Worm (Caenorhabditis elegans): ENCODE results near the gene C35C5.10.

The C35C5.10 gene

ce11 chrX:11509547-11509946, 46.5 kb upstream of the C35C5.10 start (continued):
- no peak for TF ChIP-seq F10B5.3 (tag; optimal IDR thresholded peaks at IDR 0.05)
- TF ChIP-seq lin-13 (GFP tag; optimal IDR thresholded peaks at IDR 0.05) = no peak
- no peak for TF ChIP-seq zip-11 (GFP tag; IDR thresholded peaks at IDR 0.05)
- no peak for TF ChIP-seq nhr-76 (tag; optimal IDR thresholded peaks at IDR 0.05)
- no peak for TF ChIP-seq F37D6.2 (tag; optimal IDR thresholded peaks at IDR 0.05)
- peak; percentile 57 for TF ChIP-seq dve-1 (tag; optimal IDR thresholded peaks at IDR 0.05; ENCODE audit: insufficient read depth)
- TF ChIP-seq lin-1 (GFP tag; IDR thresholded peaks at IDR 0.05) = 0 out of 2 replicates have a peak, but pooled peaks have one; percentile 24
- no peak for TF ChIP-seq hlh-30 (tag; optimal IDR thresholded peaks at IDR 0.05; ENCODE audit: insufficient read depth)
- TF ChIP-seq dpl-1 (GFP tag; optimal IDR thresholded peaks at IDR 0.05) = no peak
- no peak for TF ChIP-seq ces-1 (GFP tag; optimal IDR thresholded peaks at IDR 0.05)
- peak in 1 of 2 experiments; percentile 54 for TF ChIP-seq unc-62 (GFP tag; optimal IDR thresholded peaks at IDR 0.05 in 1 of 2)
- no peak for TF ChIP-seq unc-62 (tag; optimal IDR thresholded peaks at IDR 0.05)
- no peak for TF ChIP-seq nhr-48 (tag; optimal IDR thresholded peaks at IDR 0.05)
- TF ChIP-seq aha-1 (tag) = no peak
- TF ChIP-seq rbr-2 (tag; optimal IDR thresholded peaks at IDR 0.05) = no peak
- TF ChIP-seq zfp-2 (tag; optimal IDR thresholded peaks at IDR 0.05) = no peak
- peak; percentile 69 for TF ChIP-seq hlh-11 (tag; optimal IDR thresholded peaks at IDR 0.05)
- no peak for TF ChIP-seq ztf-11 (tag; optimal IDR thresholded peaks at IDR 0.05)
- no peak for TF ChIP-seq tag-97 (GFP tag; IDR thresholded peaks at IDR 0.05)
- no peak for TF ChIP-seq lir-3 (tag; optimal IDR thresholded peaks at IDR 0.05)
- TF ChIP-seq mes-2 (tag; optimal IDR thresholded peaks at IDR 0.05; ENCODE audit: poor library complexity, severe bottlenecking) = no peak
- TF ChIP-seq attf-4 (tag; optimal IDR thresholded peaks at IDR 0.05) = no peak
- no peak for TF ChIP-seq aly-2 (tag; optimal IDR thresholded peaks at IDR 0.05)
- peak; percentile 34 for TF ChIP-seq mxl-3 (GFP tag; optimal IDR thresholded peaks at IDR 0.05)
- no peak for TF ChIP-seq daf-16 (GFP tag; optimal IDR thresholded peaks at IDR 0.05)
- peak; percentile 81 for TF ChIP-seq daf-16 (tag; optimal IDR thresholded peaks at IDR 0.05)

ce11 chrX:11511231-11511630, 44.8 kb upstream of the C35C5.10 start, which contains the start of gene ccdc-149:
TSS of gene ccdc-149 (minus strand) at chrX:11511451.
- TF ChIP-seq tra-1 (GFP tag; IDR thresholded peaks at IDR 0.05) = 0 out of 2 replicates have a peak, but pooled peaks have one; percentile 27
- TF ChIP-seq dmd-6 (GFP tag; IDR thresholded peaks at IDR 0.05) = peak; percentile 5; the same call in 1 of the 2 replicates
- TF ChIP-seq lin-1 (GFP tag; IDR thresholded peaks at IDR 0.05) = 0 out of 2 replicates have a peak, but pooled peaks have one; percentile 20
- no peak for TF ChIP-seq hif-1 (tag; optimal IDR thresholded peaks at IDR 0.05)
- no peak for TF ChIP-seq daf-16 (GFP tag; optimal IDR thresholded peaks at IDR 0.05)
- peak; percentile 13 for TF ChIP-seq daf-16 (tag; optimal IDR thresholded peaks at IDR 0.05)
- TF ChIP-seq lin-15B (tag; optimal IDR thresholded peaks at IDR 0.05) = no peak
- peak; percentile 25 for TF ChIP-seq mep-1 (tag; optimal IDR thresholded peaks at IDR 0.05)
- no peak for TF ChIP-seq fkh-10 (GFP tag; optimal IDR thresholded peaks at IDR 0.05)
- no peak for TF ChIP-seq D1046.2 (GFP tag; IDR thresholded peaks at IDR 0.05)
- TF ChIP-seq nhr-102 (tag; optimal IDR thresholded peaks at IDR 0.05) = peak; percentile 7
- no peak for TF ChIP-seq ztf-11 (tag; optimal IDR thresholded peaks at IDR 0.05)
- 0 out of 2 replicates have a peak, but pooled peaks have one; percentile 27 for TF ChIP-seq hmg-1.1 (GFP tag; IDR thresholded peaks at IDR 0.05)

ce11 chrX:11515381-11515780, 40.7 kb upstream of the C35C5.10 start:
- TF ChIP-seq skn-1 (tag; optimal IDR thresholded peaks at IDR 0.05) (no peak), php-3 (GFP tag; IDR thresholded peaks at IDR 0.05) (peak; percentile 91), Y48G9A.11 (GFP tag; IDR thresholded peaks at IDR 0.05) (no peak), gei-8 (GFP tag; optimal IDR thresholded peaks at IDR 0.05) (no peak), fkh-10 (GFP tag; optimal IDR thresholded peaks at IDR 0.05) (no peak), mxl-3 (GFP tag; optimal IDR thresholded peaks at IDR 0.05) (peak; percentile 57), lin-1 (GFP tag; IDR thresholded peaks at IDR 0.05) (peak; percentile 68; the same call in 1 of the 2 replicates), unc-39 (tag; optimal IDR thresholded peaks at IDR 0.05) (no peak), ztf-11 (tag; optimal IDR thresholded peaks at IDR 0.05) (no peak), dve-1 (tag; optimal IDR thresholded peaks at IDR 0.05; ENCODE audit: insufficient read depth) (peak; percentile 87), dmd-6 (GFP tag; IDR thresholded peaks at IDR 0.05) (peak; percentile 93), madf-9 (GFP tag; conservative IDR thresholded peaks at IDR 0.05) (0 out of 2 replicates have a peak, but pooled peaks have one; percentile 15), lin-29 (GFP tag; IDR thresholded peaks at IDR 0.05) (no peak), hlh-11 (tag; optimal IDR thresholded peaks at IDR 0.05) (peak; percentile 92), ctbp-1 (GFP tag; IDR thresholded peaks at IDR 0.05) (no peak), ceh-20 (GFP tag; IDR thresholded peaks at IDR 0.05) (peak; percentile 61; the same call in 1 of the 2 replicates), daf-8 (GFP tag; IDR thresholded peaks at IDR 0.05) (no peak), ceh-32 (tag; optimal IDR thresholded peaks at IDR 0.05; ENCODE audit: poor library complexity) (no peak), tra-1 (GFP tag; IDR thresholded peaks at IDR 0.05) (peak; percentile 69), aly-2 (tag; optimal IDR thresholded peaks at IDR 0.05) (no peak), pqm-1 (tag; optimal IDR thresholded peaks at IDR 0.05) (peak; percentile 94), nhr-102 (tag; optimal IDR thresholded peaks at IDR 0.05) (peak; percentile 74), F49E8.2 (tag; optimal IDR thresholded peaks at IDR 0.05; ENCODE audit: borderline replicate concordance) (no peak)
